Fruit fly (Drosophila melanogaster) Kc167 (cell line): Measurements from ENCODE around the gene clumsy.

ENCODE experiments used
- Myc ChIP-seq: fragments of >200 bp; optimal IDR thresholded peaks from 2 replicates; lab custom pipeline; 2017; ENCODE audit warnings: missing external identifiers
- Sin3A ChIP-seq: fragments of >200 bp; optimal IDR thresholded peaks from 2 replicates; lab custom pipeline; 2018; ENCODE audit warnings: missing external identifiers
- h ChIP-seq: fragments of >200 bp; optimal IDR thresholded peaks from 3 replicates; lab custom pipeline; 2018; ENCODE audit warnings: missing external identifiers
- insv ChIP-seq: fragments of >200 bp; optimal IDR thresholded peaks from 3 replicates; lab custom pipeline; 2018; ENCODE audit warnings: missing external identifiers
- psq ChIP-seq: fragments of >200 bp; optimal IDR thresholded peaks from 2 replicates; lab custom pipeline; 2017; ENCODE audit warnings: missing external identifiers
- ttk ChIP-seq: sonication (Bioruptor generic); optimal IDR thresholded peaks from 2 replicates; lab custom pipeline; 2017; ENCODE audit warnings: missing external identifiers

The clumsy gene

DNA sequence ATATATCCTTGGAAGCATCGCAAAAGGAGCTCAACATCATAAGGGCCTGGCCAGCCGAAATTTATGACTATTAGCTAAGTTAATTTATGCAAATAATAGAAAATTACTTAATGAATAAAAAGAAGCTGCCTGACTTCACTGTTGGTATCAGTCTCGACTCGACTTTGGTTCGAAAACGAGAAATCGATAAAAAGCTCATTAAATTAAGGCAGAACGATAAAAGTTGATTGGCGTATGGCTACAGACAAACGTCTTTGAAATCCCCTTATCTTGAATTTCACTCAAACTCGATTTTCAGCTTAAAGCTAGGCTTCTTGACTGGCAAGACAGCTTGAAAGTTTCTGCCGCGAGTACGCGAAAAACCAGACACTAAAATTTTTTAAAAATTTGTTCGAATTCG is 36.1 kb downstream of the clumsy start:
- TF ChIP-seq Sin3A (no peak), insv (lab: Kevin White, UChicago) (no peak), ttk (lab: Kevin White, UChicago) (no peak), Myc (lab: Kevin White, UChicago) (no peak), psq (lab: Kevin White, UChicago) (no peak), h (lab: Kevin White, UChicago) (no peak)

dm6 chr2L:21243964-21244466 is 37.7 kb downstream of the clumsy start:
- TF ChIP-seq Myc (lab: Kevin White, UChicago) (no peak), insv (lab: Kevin White, UChicago) (no peak), h (lab: Kevin White, UChicago) (no peak), ttk (lab: Kevin White, UChicago) (no peak), Sin3A (no peak), psq (lab: Kevin White, UChicago) (no peak)

DNA sequence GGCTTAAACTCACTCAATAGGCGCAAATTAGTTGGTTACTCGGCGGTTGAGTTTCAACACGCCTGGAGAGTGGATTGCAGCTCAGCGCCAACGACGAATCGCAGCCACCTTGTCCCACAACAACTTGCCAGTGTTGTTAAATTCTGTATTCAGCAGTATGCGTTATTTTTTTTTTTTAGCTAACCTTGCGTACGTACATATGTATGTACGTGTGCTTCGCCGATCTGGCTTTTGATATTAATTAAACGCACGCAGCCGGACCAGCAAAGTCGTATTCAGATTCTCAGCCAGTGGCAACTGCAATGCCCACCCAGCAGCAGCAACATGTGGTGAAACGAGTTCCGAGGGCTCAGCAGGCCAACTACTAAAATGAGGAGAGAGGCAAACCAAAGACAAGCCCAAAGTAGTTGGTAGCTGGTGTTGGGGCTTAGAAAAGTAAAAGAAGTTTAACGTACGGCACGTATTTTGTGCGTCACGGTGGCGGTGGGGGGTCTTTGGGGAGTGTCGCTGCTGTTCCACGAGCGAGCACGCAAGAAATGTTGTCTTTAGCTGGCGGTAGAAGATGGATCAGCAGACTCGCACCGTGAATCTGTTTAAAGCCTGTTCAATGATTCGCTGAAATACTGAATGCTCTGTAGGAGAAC is 38.9 kb downstream of the clumsy start:
- no peak for TF ChIP-seq Sin3A
- no peak for TF ChIP-seq h (lab: Kevin White, UChicago)
- no peak for TF ChIP-seq Myc (lab: Kevin White, UChicago)
- no peak for TF ChIP-seq insv (lab: Kevin White, UChicago)
- TF ChIP-seq ttk (lab: Kevin White, UChicago) = no peak
- no peak for TF ChIP-seq psq (lab: Kevin White, UChicago)

DNA sequence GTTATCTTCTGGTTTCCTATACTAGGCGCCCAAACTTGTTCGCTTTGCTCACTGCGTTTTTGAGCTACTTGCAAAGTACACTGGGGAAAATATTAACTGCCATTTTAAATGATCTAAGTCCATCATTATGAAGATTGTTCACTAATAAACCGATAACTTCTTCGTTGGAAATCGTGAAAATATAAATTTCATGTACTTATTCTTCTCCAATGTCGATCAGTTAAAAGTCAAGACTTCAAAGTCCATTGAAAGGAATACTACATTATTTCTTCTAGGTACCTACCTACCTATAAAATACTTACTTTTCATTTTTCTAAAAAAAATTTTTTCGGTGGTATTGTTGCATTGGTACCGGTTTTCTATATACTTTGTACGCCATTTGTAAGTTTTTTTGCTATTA is 40.4 kb downstream of the clumsy start:
- TF ChIP-seq h (lab: Kevin White, UChicago) (no peak), psq (lab: Kevin White, UChicago) (no peak), ttk (lab: Kevin White, UChicago) (no peak), insv (lab: Kevin White, UChicago) (no peak), Myc (lab: Kevin White, UChicago) (no peak), Sin3A (no peak)

dm6 chr2L:21247967-21248366 is 41.7 kb downstream of the clumsy start:
- no peak for TF ChIP-seq Sin3A
- TF ChIP-seq Myc (lab: Kevin White, UChicago) = no peak
- TF ChIP-seq psq (lab: Kevin White, UChicago) = no peak
- TF ChIP-seq ttk (lab: Kevin White, UChicago) = no peak
- TF ChIP-seq h (lab: Kevin White, UChicago) = no peak
- no peak for TF ChIP-seq insv (lab: Kevin White, UChicago)

DNA sequence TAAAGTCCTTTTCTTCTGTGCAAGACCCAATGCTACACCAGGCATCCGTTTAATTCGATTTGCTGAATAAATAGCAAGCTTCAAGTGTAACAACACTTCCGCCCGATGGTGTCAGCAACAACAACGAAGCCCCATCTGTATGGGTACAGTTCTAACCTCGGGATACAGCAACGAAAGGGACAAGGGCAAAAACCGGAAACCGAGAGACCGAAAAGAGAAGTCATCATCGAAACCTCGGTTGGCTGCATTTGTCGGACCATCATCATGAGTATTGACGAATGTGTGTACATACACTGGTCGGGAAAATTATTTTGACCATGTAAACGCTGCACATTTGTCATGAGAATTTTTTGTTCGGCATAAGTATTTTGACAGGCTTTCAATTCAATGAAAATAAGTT is 42.6 kb downstream of the clumsy start:
- TF ChIP-seq insv (lab: Kevin White, UChicago) (no peak), psq (lab: Kevin White, UChicago) (no peak), h (lab: Kevin White, UChicago) (no peak), Sin3A (no peak), ttk (lab: Kevin White, UChicago) (no peak), Myc (lab: Kevin White, UChicago) (no peak)

DNA sequence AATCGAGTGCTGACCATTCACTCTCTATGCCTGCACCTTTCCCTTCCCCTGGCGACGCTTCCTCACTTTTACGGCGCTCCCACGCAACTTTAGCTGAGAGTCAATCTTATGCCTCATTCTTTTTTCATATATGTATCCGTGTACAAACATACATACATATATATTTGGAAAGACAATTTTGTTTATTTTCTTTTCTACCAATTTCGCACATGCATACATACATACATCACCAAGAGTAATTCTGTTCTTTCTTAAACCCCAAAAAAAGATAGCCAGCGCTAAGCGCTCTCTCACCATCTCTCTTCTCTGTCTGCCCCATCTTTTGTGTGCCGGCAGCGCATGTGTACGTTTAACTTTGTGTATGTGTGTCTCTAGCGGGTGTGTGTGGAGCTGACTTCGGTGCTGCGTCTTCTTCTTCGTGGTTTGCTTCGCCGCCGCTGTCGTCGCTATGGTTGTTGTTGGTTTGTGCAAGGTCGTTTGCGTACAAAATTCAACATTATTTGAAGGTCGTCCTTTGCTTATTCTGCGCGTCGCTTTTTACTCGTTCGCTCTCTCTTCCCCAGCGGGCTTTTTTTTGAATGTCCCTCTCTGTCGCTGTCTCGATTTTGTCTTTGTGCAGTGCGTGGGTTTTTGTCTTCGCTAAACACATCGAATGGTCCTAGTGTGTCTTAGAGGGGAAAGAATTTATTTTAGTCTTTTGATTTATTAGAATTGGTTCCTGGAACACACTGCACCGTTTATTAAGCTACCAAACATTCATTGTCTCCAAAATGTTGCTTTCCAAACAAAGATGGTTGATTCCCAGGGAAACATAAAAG is 44.4 kb downstream of the clumsy start:
- no peak for TF ChIP-seq psq (lab: Kevin White, UChicago)
- no peak for TF ChIP-seq insv (lab: Kevin White, UChicago)

- no peak for TF ChIP-seq Myc (lab: Kevin White, UChicago)
- no peak for TF ChIP-seq psq (lab: Kevin White, UChicago)
- no peak for TF ChIP-seq ttk (lab: Kevin White, UChicago)
- no peak for TF ChIP-seq insv (lab: Kevin White, UChicago)
- TF ChIP-seq h (lab: Kevin White, UChicago) = no peak
- no peak for TF ChIP-seq Sin3A
These were observed 45.5 kb downstream of the clumsy start for dm6 chr2L:21251750-21252149.

- TF ChIP-seq insv (lab: Kevin White, UChicago) (no peak), Sin3A (no peak), psq (lab: Kevin White, UChicago) (no peak), h (lab: Kevin White, UChicago) (no peak), Myc (lab: Kevin White, UChicago) (no peak), ttk (lab: Kevin White, UChicago) (no peak)
These were observed 52.7 kb downstream of the clumsy start for dm6 chr2L:21259008-21259407.

DNA sequence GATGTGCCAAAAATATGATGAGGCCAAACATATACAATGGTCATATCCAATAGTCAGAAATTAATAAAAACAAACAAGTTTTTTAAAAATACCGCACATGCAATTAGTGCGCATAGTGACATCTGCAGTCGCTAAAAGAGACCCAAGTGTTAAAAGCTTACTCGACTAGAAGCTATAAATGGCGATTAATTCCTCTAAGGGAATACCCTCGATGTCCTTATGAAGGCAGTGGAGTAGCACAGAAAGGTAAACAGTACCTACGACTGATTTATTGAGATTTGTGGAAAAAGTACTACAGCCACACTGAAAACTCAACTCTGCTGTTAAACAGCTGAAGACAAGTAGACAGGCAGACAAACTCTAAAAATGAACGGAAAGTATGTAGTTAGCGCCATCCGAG is 54.6 kb downstream of the clumsy start:
- TF ChIP-seq insv (lab: Kevin White, UChicago) (no peak), h (lab: Kevin White, UChicago) (no peak), Myc (lab: Kevin White, UChicago) (no peak), Sin3A (no peak), ttk (lab: Kevin White, UChicago) (no peak), psq (lab: Kevin White, UChicago) (no peak)
